Worm (Caenorhabditis elegans) whole organism, young adult: ENCODE results near the gene C39D10.1.

Source experiments
- F23B12.7 ChIP-seq: sonication (generic microtip); optimal IDR thresholded peaks from 2 replicates; lab custom pipeline; 2017; ENCODE audit warnings: missing genetic modification characterization, mild to moderate bottlenecking, missing compliant biosample characterization, antibody characterized with exemption, moderate library complexity; ENCODE audit not compliant: insufficient read depth
- F49E8.2 ChIP-seq: sonication (generic microtip); optimal IDR thresholded peaks from 3 replicates; lab custom pipeline; 2017; ENCODE audit warnings: missing genetic modification characterization, mild to moderate bottlenecking, missing compliant biosample characterization, antibody characterized with exemption, moderate library complexity; ENCODE audit not compliant: insufficient read depth
- K11D2.4 ChIP-seq: fragments of 200-800 bp; sonication (Bioruptor generic); IDR thresholded peaks from 2 replicates; pipeline ENCODE4 v1.3.6; 2022; ENCODE audit warnings: missing genetic modification reagents, missing genetic modification characterization, missing compliant biosample characterization
- Y53G8AR.9 ChIP-seq: fragments of 200-800 bp; sonication (Bioruptor generic); conservative IDR thresholded peaks from 2 replicates; pipeline ENCODE4 v1.3.6; 2022; ENCODE audit warnings: missing genetic modification reagents, missing genetic modification characterization, missing compliant biosample characterization
- Y56A3A.18 ChIP-seq: fragments of 200-800 bp; sonication (Bioruptor generic); IDR thresholded peaks from 2 replicates; pipeline ENCODE4 v1.3.6; 2022; ENCODE audit warnings: missing genetic modification reagents, missing genetic modification characterization, missing compliant biosample characterization
- Y95B8A.8 ChIP-seq: fragments of 200-800 bp; sonication (Bioruptor generic); IDR thresholded peaks from 2 replicates; pipeline ENCODE4 v1.3.6; 2022; ENCODE audit warnings: missing genetic modification reagents, missing genetic modification characterization, missing compliant biosample characterization
- aptf-3 ChIP-seq: fragments of 200-800 bp; sonication (Bioruptor generic); IDR thresholded peaks from 2 replicates; pipeline ENCODE4 v1.3.6; 2022; ENCODE audit warnings: missing genetic modification characterization, missing compliant biosample characterization
- athp-1 ChIP-seq: sonication (generic microtip); optimal IDR thresholded peaks from 2 replicates; lab custom pipeline; 2017; ENCODE audit warnings: mild to moderate bottlenecking, missing genetic modification characterization, missing compliant biosample characterization
- attf-3 ChIP-seq: fragments of 200-800 bp; sonication (Bioruptor generic); conservative IDR thresholded peaks from 2 replicates; pipeline ENCODE4 v1.3.6; 2022; ENCODE audit warnings: missing genetic modification reagents, missing genetic modification characterization, missing compliant biosample characterization
- bed-2 ChIP-seq: fragments of 200-800 bp; sonication (Bioruptor generic); IDR thresholded peaks from 2 replicates; pipeline ENCODE4 v1.3.6; 2022; ENCODE audit warnings: missing genetic modification reagents, missing genetic modification characterization, missing compliant biosample characterization
- cebp-2 ChIP-seq: fragments of 200-800 bp; sonication (Bioruptor generic); IDR thresholded peaks from 2 replicates; pipeline ENCODE4 v1.3.6; 2022; ENCODE audit warnings: missing genetic modification characterization, missing compliant biosample characterization
- ceh-40 ChIP-seq: fragments of 200-800 bp; sonication (Bioruptor generic); IDR thresholded peaks from 2 replicates; pipeline ENCODE4 v1.3.6; 2022; ENCODE audit warnings: missing genetic modification characterization, missing compliant biosample characterization
- ceh-58 ChIP-seq: fragments of 200-800 bp; sonication (Bioruptor generic); IDR thresholded peaks from 2 replicates; pipeline ENCODE4 v1.3.6; 2022; ENCODE audit warnings: missing genetic modification characterization, missing compliant biosample characterization
- ceh-79 ChIP-seq: sonication (generic microtip); optimal IDR thresholded peaks from 2 replicates; lab custom pipeline; 2017; ENCODE audit warnings: mild to moderate bottlenecking, missing genetic modification characterization, missing compliant biosample characterization
- die-1 ChIP-seq: sonication (generic microtip); optimal IDR thresholded peaks from 2 replicates; lab custom pipeline; 2016; ENCODE audit warnings: missing genotype, mild to moderate bottlenecking, missing genetic modification characterization, missing compliant biosample characterization
- dpff-1 ChIP-seq: sonication (generic microtip); optimal IDR thresholded peaks from 2 replicates; lab custom pipeline; 2017; ENCODE audit warnings: mild to moderate bottlenecking, missing genetic modification characterization, missing compliant biosample characterization
- efl-1 ChIP-seq: fragments of 150-350 bp; optimal IDR thresholded peaks from 2 replicates; lab custom pipeline; 2014; ENCODE audit warnings: missing biosample characterization, missing genetic modification reagents, missing genetic modification characterization
- ekl-4 ChIP-seq: fragments of 200-800 bp; sonication (Bioruptor generic); IDR thresholded peaks from 2 replicates; pipeline ENCODE4 v1.3.6; 2022; ENCODE audit warnings: missing genetic modification reagents, missing genetic modification characterization, missing compliant biosample characterization
- fkh-3 ChIP-seq: sonication (generic microtip); optimal IDR thresholded peaks from 2 replicates; lab custom pipeline; 2016; ENCODE audit warnings: mild to moderate bottlenecking, missing genetic modification characterization, missing compliant biosample characterization
- him-1 ChIP-seq: sonication (generic microtip); optimal IDR thresholded peaks from 2 replicates; lab custom pipeline; 2016; ENCODE audit warnings: missing genotype, missing genetic modification reagents, missing genetic modification characterization, missing compliant biosample characterization
- hlh-26 ChIP-seq: fragments of 200-800 bp; sonication (Bioruptor generic); conservative IDR thresholded peaks from 2 replicates; pipeline ENCODE4 v1.3.6; 2022; ENCODE audit warnings: missing genetic modification reagents, missing genetic modification characterization, missing compliant biosample characterization
- hmg-20 ChIP-seq: fragments of 200-800 bp; sonication (Bioruptor generic); IDR thresholded peaks from 2 replicates; pipeline ENCODE4 v1.3.6; 2022; ENCODE audit warnings: missing genetic modification reagents, missing genetic modification characterization, missing compliant biosample characterization
- hrde-1 ChIP-seq: sonication (generic microtip); optimal IDR thresholded peaks from 2 replicates; lab custom pipeline; 2016; ENCODE audit warnings: missing genetic modification characterization, mild to moderate bottlenecking, missing compliant biosample characterization, moderate library complexity, missing genotype, missing genetic modification reagents, borderline replicate concordance
- hsf-1 ChIP-seq: fragments of 200-800 bp; sonication (Bioruptor generic); IDR thresholded peaks from 2 replicates; pipeline ENCODE4 v1.3.6; 2022; ENCODE audit warnings: missing genetic modification reagents, missing genetic modification characterization, missing compliant biosample characterization
- let-526 ChIP-seq: fragments of 200-800 bp; sonication (Bioruptor generic); IDR thresholded peaks from 2 replicates; pipeline ENCODE4 v1.3.6; 2022; ENCODE audit warnings: missing genetic modification reagents, missing genetic modification characterization, missing compliant biosample characterization
- lin-40 ChIP-seq: sonication (generic microtip); optimal IDR thresholded peaks from 2 replicates; lab custom pipeline; 2016; ENCODE audit warnings: missing genetic modification characterization, mild to moderate bottlenecking, missing compliant biosample characterization, missing genotype, missing genetic modification reagents
- lin-54 ChIP-seq: fragments of 200-800 bp; sonication (Bioruptor generic); optimal IDR thresholded peaks from 2 replicates; lab custom pipeline; 2018; ENCODE audit warnings: mild to moderate bottlenecking, missing genetic modification characterization, missing compliant biosample characterization
- lsl-1 ChIP-seq: fragments of 200-800 bp; sonication (Bioruptor generic); optimal IDR thresholded peaks from 2 replicates; lab custom pipeline; 2018; ENCODE audit warnings: mild to moderate bottlenecking, missing genetic modification characterization, moderate library complexity, missing compliant biosample characterization
- madf-10 ChIP-seq: sonication (generic microtip); optimal IDR thresholded peaks from 2 replicates; lab custom pipeline; 2016; ENCODE audit warnings: mild to moderate bottlenecking, missing genetic modification characterization, missing compliant biosample characterization
- mxl-1 ChIP-seq: sonication (generic microtip); optimal IDR thresholded peaks from 2 replicates; lab custom pipeline; 2016; ENCODE audit warnings: missing genetic modification characterization, missing compliant biosample characterization
- nfya-1 ChIP-seq: sonication (generic microtip); optimal IDR thresholded peaks from 2 replicates; lab custom pipeline; 2017; ENCODE audit warnings: antibody characterized with exemption, missing compliant biosample characterization, missing genetic modification characterization, borderline replicate concordance; ENCODE audit not compliant: insufficient read depth
- nfya-2 ChIP-seq: fragments of 200-800 bp; sonication (Bioruptor generic); IDR thresholded peaks from 2 replicates; pipeline ENCODE4 v1.3.6; 2022; ENCODE audit warnings: missing genetic modification reagents, missing genetic modification characterization, missing compliant biosample characterization
- nhr-120 ChIP-seq: fragments of 200-800 bp; sonication (Bioruptor generic); IDR thresholded peaks from 2 replicates; pipeline ENCODE4 v1.3.6; 2022; ENCODE audit warnings: missing genetic modification characterization, missing compliant biosample characterization
- nhr-27 ChIP-seq: fragments of 200-800 bp; sonication (Bioruptor generic); optimal IDR thresholded peaks from 2 replicates; lab custom pipeline; 2018; ENCODE audit warnings: mild to moderate bottlenecking, missing genetic modification characterization, moderate library complexity, missing compliant biosample characterization
- nhr-80 ChIP-seq: sonication (generic microtip); optimal IDR thresholded peaks from 2 replicates; lab custom pipeline; 2016; ENCODE audit warnings: missing genetic modification characterization, missing compliant biosample characterization
- pha-4 ChIP-seq: fragments of 150-350 bp; sonication (generic microtip); optimal IDR thresholded peaks from 2 replicates; lab custom pipeline; 2014; ENCODE audit warnings: missing biosample characterization, missing genetic modification reagents, missing genetic modification characterization
- sea-2 ChIP-seq: fragments of 200-800 bp; sonication (Bioruptor generic); IDR thresholded peaks from 2 replicates; pipeline ENCODE4 v1.3.6; 2022; ENCODE audit warnings: missing genetic modification characterization, missing compliant biosample characterization
- snpc-4 ChIP-seq, 5 experiments: fragments of 150-350 bp in 1 of 5; sonication (generic microtip) in 4 of 5; optimal IDR thresholded peaks; 2 replicates each; lab custom pipeline; 2014 to 2018; ENCODE audit warnings: missing genetic modification characterization in 5 of 5, missing biosample characterization in 3 of 5, antibody characterized with exemption in 2 of 5, mild to moderate bottlenecking in 2 of 5, missing compliant biosample characterization in 2 of 5, missing genotype in 2 of 5, moderate library complexity in 2 of 5, missing genetic modification reagents in 1 of 5
- tlf-1 ChIP-seq: fragments of 200-800 bp; sonication (Bioruptor generic); optimal IDR thresholded peaks from 2 replicates; lab custom pipeline; 2018; ENCODE audit warnings: mild to moderate bottlenecking, missing genetic modification characterization, missing compliant biosample characterization
- ztf-3 ChIP-seq: fragments of 200-800 bp; sonication (Bioruptor generic); optimal IDR thresholded peaks from 2 replicates; lab custom pipeline; 2018; ENCODE audit warnings: mild to moderate bottlenecking, missing genetic modification characterization, missing compliant biosample characterization

The C39D10.1 gene

ce11 chrX:7875854-7876253, 30.9 kb upstream of the C39D10.1 start, which contains the start of gene cca-1:
Gene cca-1, minus strand, starts transcription at chrX:7875954.
- TF ChIP-seq F49E8.2 (tag; lab: Kevin White, UChicago): no peak
- no peak for TF ChIP-seq Y53G8AR.9
- no peak for TF ChIP-seq mxl-1 (tag; lab: Kevin White, UChicago)
- TF ChIP-seq athp-1: no peak
- TF ChIP-seq Y95B8A.8: no peak
- no peak for TF ChIP-seq sea-2 (GFP tag; lab: Robert Waterston, UW)
- no peak for TF ChIP-seq hrde-1 (tag; lab: Kevin White, UChicago)
- TF ChIP-seq ceh-79 (tag; lab: Kevin White, UChicago): no peak

- TF ChIP-seq nhr-120 (GFP tag; lab: Robert Waterston, UW): no peak
- no peak for TF ChIP-seq fkh-3
- TF ChIP-seq die-1: no peak
- peak; percentile 1 for TF ChIP-seq lin-40 (tag; lab: Kevin White, UChicago)
- TF ChIP-seq hmg-20: no peak
Measured at ce11 chrX:7880848-7881247, 25.9 kb upstream of the C39D10.1 start, which contains the start of gene C39D10.8. Gene C39D10.8, minus strand, starts transcription at chrX:7880948.

ce11 chrX:7881307-7881706, 25.5 kb upstream of the C39D10.1 start:
- TF ChIP-seq Y95B8A.8 (no peak), aptf-3 (GFP tag; lab: Robert Waterston, UW) (no peak), mxl-1 (tag; lab: Kevin White, UChicago) (no peak), nfya-2 (GFP tag; lab: Robert Waterston, UW) (no peak), ceh-40 (GFP tag; lab: Robert Waterston, UW) (no peak), lin-54 (GFP tag; lab: Kevin White, UChicago) (no peak), ekl-4 (GFP tag; lab: Robert Waterston, UW) (no peak), ceh-58 (GFP tag; lab: Robert Waterston, UW) (no peak), tlf-1 (GFP tag; lab: Kevin White, UChicago) (no peak), nhr-27 (tag; lab: Kevin White, UChicago) (no peak), hrde-1 (tag; lab: Kevin White, UChicago) (no peak)

- no peak for TF ChIP-seq madf-10 (tag; lab: Kevin White, UChicago)
- no peak for TF ChIP-seq hlh-26 (GFP tag; lab: Robert Waterston, UW)
- no peak for TF ChIP-seq attf-3 (GFP tag; lab: Robert Waterston, UW)
- TF ChIP-seq athp-1: no peak
- no peak for TF ChIP-seq nfya-1 (tag; lab: Kevin White, UChicago)
- no peak for TF ChIP-seq dpff-1 (tag; lab: Kevin White, UChicago)
- no peak for TF ChIP-seq efl-1
- no peak for TF ChIP-seq K11D2.4 (GFP tag; lab: Robert Waterston, UW)
- no peak for TF ChIP-seq him-1 (tag; lab: Kevin White, UChicago)
- TF ChIP-seq F23B12.7 (tag; lab: Kevin White, UChicago): no peak
Measured at ce11 chrX:7883994-7884393, 22.8 kb upstream of the C39D10.1 start, which contains the start of gene pcyt-2.2. Gene pcyt-2.2, plus strand, starts transcription at chrX:7884294.

ce11 chrX:7886200-7886599, 20.6 kb upstream of the C39D10.1 start:
- TF ChIP-seq ekl-4 (GFP tag; lab: Robert Waterston, UW) (no peak), pha-4 (tag; lab: Kevin White, UChicago) (no peak), bed-2 (GFP tag; lab: Robert Waterston, UW) (no peak), nhr-80 (tag; lab: Kevin White, UChicago) (no peak), hsf-1 (GFP tag; lab: Robert Waterston, UW) (no peak), ztf-3 (GFP tag; lab: Kevin White, UChicago) (no peak), let-526 (no peak), efl-1 (no peak), lsl-1 (GFP tag; lab: Kevin White, UChicago) (no peak), snpc-4 (GFP tag; optimal IDR thresholded peaks at IDR 0.05; lab: Kevin White, UChicago) (no peak), snpc-4 (tag; optimal IDR thresholded peaks at IDR 0.05; lab: Kevin White, UChicago) (no peak), cebp-2 (GFP tag; lab: Robert Waterston, UW) (no peak), Y56A3A.18 (GFP tag; lab: Robert Waterston, UW) (no peak)
